Fruit fly (Drosophila melanogaster): ENCODE data around the gene Cad87A.

Cad87A gene

DNA sequence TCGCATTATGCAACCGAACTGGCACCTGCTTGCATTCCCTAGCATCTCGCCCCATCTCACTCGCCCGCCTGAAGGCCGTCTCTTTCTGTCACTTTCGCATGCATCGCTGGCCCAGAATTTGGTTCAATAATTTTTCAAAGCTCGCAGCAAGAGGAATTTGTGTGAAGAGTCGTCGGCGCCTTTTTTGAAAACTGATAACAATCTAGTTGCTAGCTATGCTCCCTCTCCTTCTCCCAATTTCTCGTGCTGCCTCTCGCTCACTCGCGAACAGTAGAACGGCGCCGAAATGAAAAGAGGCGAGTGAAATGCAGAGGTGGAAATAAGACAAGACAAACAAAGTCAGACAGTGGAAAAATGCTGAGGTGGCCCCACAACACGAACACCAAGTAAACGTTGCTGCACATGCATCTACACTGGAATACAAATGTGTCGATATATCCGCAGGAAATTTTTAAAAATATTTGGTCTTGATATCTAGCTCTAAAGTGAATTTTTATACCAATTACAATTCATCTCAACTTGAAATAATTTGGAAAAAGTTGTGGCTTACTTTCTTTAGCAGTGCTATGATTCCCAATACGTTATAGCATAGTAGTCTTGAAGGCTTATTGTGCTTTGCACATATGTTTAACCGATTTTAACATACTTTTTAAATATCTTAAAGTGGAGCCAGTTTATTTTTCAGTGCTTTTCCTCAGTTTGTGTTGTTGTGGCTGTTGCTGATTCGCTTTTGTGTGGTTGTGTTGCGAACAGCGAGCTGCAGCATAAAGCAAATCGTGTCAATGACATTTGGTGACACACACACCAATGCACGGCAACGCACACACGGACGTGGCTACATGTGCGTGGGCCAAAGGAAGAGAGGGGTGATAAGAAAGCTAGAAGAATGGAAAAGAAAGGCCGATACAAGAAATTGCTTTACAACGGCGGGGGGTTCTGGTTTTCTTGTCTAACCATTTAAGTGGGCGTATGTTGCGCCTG is 97.7 kb downstream of the Cad87A start (continued):
- TF ChIP-seq Jarid2 (GFP tag; optimal IDR thresholded peaks at IDR 0.05), result peak; percentile 32
- TF ChIP-seq CG2199 (GFP tag; IDR thresholded peaks at IDR 0.05), result no peak
- no peak for TF ChIP-seq CG11560 (tag; IDR thresholded peaks at IDR 0.05)
- peak; percentile 78 for TF ChIP-seq fd64A (GFP tag; optimal IDR thresholded peaks at IDR 0.05)
- TF ChIP-seq E2f2 (GFP tag; IDR thresholded peaks at IDR 0.05), result peak; percentile 32; the same call in 1 of the 2 replicates
- TF ChIP-seq dpn (GFP tag; optimal IDR thresholded peaks at IDR 0.05), result peak; percentile 56 to 69
- TF ChIP-seq prd (optimal IDR thresholded peaks at IDR 0.05), result no peak
- peak; percentile 80; the same call in 2 of the 3 replicates for TF ChIP-seq prd (GFP tag; IDR thresholded peaks at IDR 0.05)
- TF ChIP-seq Camta (GFP tag; optimal IDR thresholded peaks at IDR 0.05), result peak; percentile 82
- peak; percentile 94 for TF ChIP-seq CG14710 (tag; optimal IDR thresholded peaks at IDR 0.05)
- peak; percentile 49 for TF ChIP-seq Usf (GFP tag; optimal IDR thresholded peaks at IDR 0.05)
- 0 out of 2 replicates have a peak, but pooled peaks have one; percentile 7 for TF ChIP-seq CG9215 (GFP tag; IDR thresholded peaks at IDR 0.05)
- TF ChIP-seq gro (GFP tag; optimal IDR thresholded peaks at IDR 0.05), result no peak
- TF ChIP-seq CG1603 (tag; optimal IDR thresholded peaks at IDR 0.05), result peak; percentile 81
- no peak for TF ChIP-seq CG6175 (GFP tag; IDR thresholded peaks at IDR 0.05)
- TF ChIP-seq Sry-δ (GFP tag; optimal IDR thresholded peaks at IDR 0.05), result peak; percentile 13
- no peak for TF ChIP-seq schlank (tag; optimal IDR thresholded peaks at IDR 0.05)
- TF ChIP-seq pum (GFP tag; optimal IDR thresholded peaks at IDR 0.05), result peak; percentile 82
- no peak for TF ChIP-seq da (GFP tag; optimal IDR thresholded peaks at IDR 0.05)
- TF ChIP-seq Atf3 (GFP tag; optimal IDR thresholded peaks at IDR 0.05), result peak; percentile 80
- no peak for TF ChIP-seq CG11085 (GFP tag; IDR thresholded peaks at IDR 0.05)
- TF ChIP-seq hbn (GFP tag; IDR thresholded peaks at IDR 0.05; ENCODE audit: partially characterized antibody), result no peak
- peak; percentile 78 for TF ChIP-seq ara (GFP tag; IDR thresholded peaks at IDR 0.05)
- TF ChIP-seq zfh2 (GFP tag; optimal IDR thresholded peaks at IDR 0.05), result no peak
- TF ChIP-seq CG3407 (GFP tag; optimal IDR thresholded peaks at IDR 0.05), result peak; percentile 88
- TF ChIP-seq zen (tag; optimal IDR thresholded peaks at IDR 0.05), result peak; percentile 55
- no peak for TF ChIP-seq fd3F (GFP tag; optimal IDR thresholded peaks at IDR 0.05)
- TF ChIP-seq vvl (GFP tag; IDR thresholded peaks at IDR 0.05), result peak; percentile 68
- TF ChIP-seq CG2129 (GFP tag; IDR thresholded peaks at IDR 0.05; ENCODE audit: partially characterized antibody), result no peak
- no peak for TF ChIP-seq Hr39 (optimal IDR thresholded peaks at IDR 0.05)
- TF ChIP-seq Dip2 (GFP tag; IDR thresholded peaks at IDR 0.05), result no peak
- TF ChIP-seq Blimp-1 (GFP tag; optimal IDR thresholded peaks at IDR 0.05), result peak; percentile 90
- TF ChIP-seq CG13424 (tag; optimal IDR thresholded peaks at IDR 0.05), result peak; percentile 85
- TF ChIP-seq TFAM (GFP tag; optimal IDR thresholded peaks at IDR 0.05), result peak; percentile 58
- peak; percentile 25; the same call in 1 of the 2 replicates for TF ChIP-seq CG32767 (GFP tag; IDR thresholded peaks at IDR 0.05)
- TF ChIP-seq CG11695 (GFP tag; IDR thresholded peaks at IDR 0.05), result peak; percentile 41; the same call in 1 of the 3 replicates
- TF ChIP-seq CG1529 (GFP tag; optimal IDR thresholded peaks at IDR 0.05), result peak; percentile 93
- TF ChIP-seq Doc2 (GFP tag; IDR thresholded peaks at IDR 0.05), result no peak
- TF ChIP-seq amos (GFP tag; IDR thresholded peaks at IDR 0.05; ENCODE audit: partially characterized antibody), result no peak
- TF ChIP-seq ken (GFP tag; IDR thresholded peaks at IDR 0.05), result peak; percentile 21; the same call in 1 of the 3 replicates
- no peak for TF ChIP-seq CG14860 (GFP tag; IDR thresholded peaks at IDR 0.05; ENCODE audit: partially characterized antibody)
- peak; percentile 78 for TF ChIP-seq CG6654 (GFP tag; optimal IDR thresholded peaks at IDR 0.05)
- TF ChIP-seq chn (GFP tag; optimal IDR thresholded peaks at IDR 0.05), result peak; percentile 74
- TF ChIP-seq Myb (GFP tag; optimal IDR thresholded peaks at IDR 0.05), result peak; percentile 41
- TF ChIP-seq ase (GFP tag; IDR thresholded peaks at IDR 0.05), result peak; percentile 62; the same call in 1 of the 3 replicates
- TF ChIP-seq Optix (GFP tag; IDR thresholded peaks at IDR 0.05), result 0 out of 3 replicates have a peak, but pooled peaks have one; percentile 33
- TF ChIP-seq CG34376 (GFP tag; optimal IDR thresholded peaks at IDR 0.05), result no peak
- no peak for TF ChIP-seq Fer2 (tag; optimal IDR thresholded peaks at IDR 0.05)
- no peak for TF ChIP-seq CG14965 (GFP tag; optimal IDR thresholded peaks at IDR 0.05; ENCODE audit: borderline replicate concordance)

All from whole organism, embryonic.